Worm (Caenorhabditis elegans) whole organism, L1 larva: ENCODE results near the gene flp-17.

Experiments used
- ama-1 ChIP-seq: fragments of 150-350 bp; optimal IDR thresholded peaks from 2 replicates; lab custom pipeline; 2014
- nhr-76 ChIP-seq: sonication (generic microtip); optimal IDR thresholded peaks from 2 replicates; lab custom pipeline; 2017; ENCODE audit warnings: missing biosample characterization, missing genetic modification characterization
- rnt-1 ChIP-seq: sonication (generic microtip); optimal IDR thresholded peaks from 2 replicates; lab custom pipeline; 2016; ENCODE audit warnings: mild to moderate bottlenecking, missing genetic modification characterization, moderate library complexity, missing compliant biosample characterization
- snpc-4 ChIP-seq: fragments of 150-350 bp; optimal IDR thresholded peaks from 2 replicates; lab custom pipeline; 2014; ENCODE audit warnings: missing biosample characterization, missing genetic modification characterization
- vab-15 ChIP-seq: sonication (generic microtip); optimal IDR thresholded peaks from 2 replicates; lab custom pipeline; 2017; ENCODE audit warnings: missing genotype, mild to moderate bottlenecking, missing genetic modification characterization, missing compliant biosample characterization

DNA sequence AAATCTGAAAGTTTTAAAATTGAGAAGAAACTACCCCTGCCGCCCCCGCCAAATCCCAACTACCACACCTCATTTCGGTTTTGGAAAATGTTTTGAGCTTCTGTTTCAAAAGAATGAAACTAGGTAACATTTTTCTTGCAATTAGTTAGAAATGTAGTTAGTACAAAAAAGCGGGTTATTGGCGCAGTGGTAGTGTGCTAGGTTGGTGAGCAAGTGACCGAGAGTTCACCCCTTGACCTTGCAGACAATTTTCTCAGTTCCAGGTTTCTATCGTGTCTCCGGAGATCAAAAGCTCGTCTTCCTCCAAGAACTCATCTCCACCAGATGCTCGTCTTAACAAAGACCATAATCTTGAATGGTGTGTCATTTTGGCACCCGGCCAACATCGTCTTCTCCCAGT lies 2.5 kb downstream of the flp-17 start:
- TF ChIP-seq ama-1 (lab: Kevin White, UChicago) (no peak), snpc-4 (tag; lab: Kevin White, UChicago) (no peak), rnt-1 (no peak), vab-15 (tag; lab: Kevin White, UChicago) (no peak), nhr-76 (tag; lab: Kevin White, UChicago) (no peak)
